Fruit fly (Drosophila melanogaster): ENCODE results near the gene Aldh7A1.

Aldh7A1 gene

DNA sequence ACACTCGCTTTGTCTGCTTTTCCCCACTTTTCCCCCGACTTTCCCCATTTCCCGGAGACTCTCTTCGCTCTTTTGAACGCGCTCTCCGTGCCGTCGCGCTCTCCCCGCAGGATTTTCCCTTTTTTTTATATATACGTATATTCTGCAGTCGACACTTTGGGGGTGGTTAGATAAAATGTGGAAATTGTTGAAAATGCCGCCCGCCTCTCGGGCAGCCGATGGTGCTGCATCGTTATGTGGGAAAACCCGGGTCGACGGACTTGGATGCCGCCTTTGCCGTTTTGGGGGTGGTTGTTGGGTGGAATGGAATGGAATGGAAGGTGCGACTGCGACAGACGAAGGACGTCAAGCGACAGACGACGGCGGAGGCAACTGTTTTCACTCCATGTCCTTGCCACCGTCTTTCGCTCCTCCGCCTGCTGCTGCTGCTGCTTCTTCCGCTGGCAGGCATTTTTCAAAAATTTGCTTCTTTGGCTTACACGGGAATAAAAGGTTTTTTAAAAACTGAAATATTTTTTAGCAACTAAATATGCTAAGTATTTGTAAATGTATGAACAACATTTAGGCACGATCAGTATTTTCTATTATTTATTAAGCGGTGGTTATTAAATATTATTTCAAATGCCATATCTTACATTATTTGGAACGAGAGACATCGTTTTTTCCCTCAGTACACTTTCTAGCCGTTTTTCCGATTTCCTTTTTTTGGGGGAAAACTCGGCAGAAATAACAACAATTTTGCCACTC lies 37.7 kb downstream of the Aldh7A1 start (continued):
- peak; percentile 23 for TF ChIP-seq CG10366 (GFP tag; IDR thresholded peaks at IDR 0.05)
- no peak for TF ChIP-seq inv (GFP tag; IDR thresholded peaks at IDR 0.05; ENCODE audit: partially characterized antibody)
- TF ChIP-seq Gug (GFP tag; IDR thresholded peaks at IDR 0.05) = no peak
- TF ChIP-seq TFAM (GFP tag; optimal IDR thresholded peaks at IDR 0.05) = no peak
- no peak for TF ChIP-seq CG33213 (GFP tag; optimal IDR thresholded peaks at IDR 0.05)
- no peak for TF ChIP-seq dati (GFP tag; IDR thresholded peaks at IDR 0.05)
- no peak for TF ChIP-seq Opbp (GFP tag; IDR thresholded peaks at IDR 0.05; ENCODE audit: partially characterized antibody)
- TF ChIP-seq B-H1 (GFP tag; IDR thresholded peaks at IDR 0.05) = no peak
- TF ChIP-seq CG31365 (tag; optimal IDR thresholded peaks at IDR 0.05) = no peak
- no peak for TF ChIP-seq tll (GFP tag; optimal IDR thresholded peaks at IDR 0.05)
- TF ChIP-seq hkb (optimal IDR thresholded peaks at IDR 0.05) = no peak
- TF ChIP-seq hkb (GFP tag; IDR thresholded peaks at IDR 0.05) = no peak
- TF ChIP-seq pan (optimal IDR thresholded peaks at IDR 0.05) = no peak
- TF ChIP-seq pan (GFP tag; optimal IDR thresholded peaks at IDR 0.05 in 1 of 2, IDR thresholded peaks at IDR 0.05 in 1 of 2) = no peak
- no peak for TF ChIP-seq CG4282 (GFP tag; optimal IDR thresholded peaks at IDR 0.05)
- no peak for TF ChIP-seq CG7928 (GFP tag; optimal IDR thresholded peaks at IDR 0.05)
- no peak; the same call in 1 of the 2 replicates for TF ChIP-seq ranshi (GFP tag; IDR thresholded peaks at IDR 0.05)
- TF ChIP-seq fd102C (GFP tag; optimal IDR thresholded peaks at IDR 0.05) = no peak
- TF ChIP-seq HmgZ (tag; optimal IDR thresholded peaks at IDR 0.05) = no peak
- TF ChIP-seq kah (GFP tag; optimal IDR thresholded peaks at IDR 0.05) = no peak
- TF ChIP-seq sqz (GFP tag; optimal IDR thresholded peaks at IDR 0.05) = peak; percentile 19
- TF ChIP-seq MBD-R2 (GFP tag; IDR thresholded peaks at IDR 0.05) = no peak
- TF ChIP-seq CG3995 (GFP tag; optimal IDR thresholded peaks at IDR 0.05) = no peak
- TF ChIP-seq usp (GFP tag; optimal IDR thresholded peaks at IDR 0.05) = no peak
- no peak for TF ChIP-seq fd64A (GFP tag; optimal IDR thresholded peaks at IDR 0.05)
- no peak for TF ChIP-seq Rfx (GFP tag; IDR thresholded peaks at IDR 0.05)
- TF ChIP-seq CG34376 (GFP tag; optimal IDR thresholded peaks at IDR 0.05) = no peak
- TF ChIP-seq Ssrp (tag; optimal IDR thresholded peaks at IDR 0.05) = peak; percentile 13
- TF ChIP-seq grn (GFP tag; optimal IDR thresholded peaks at IDR 0.05) = no peak
- TF ChIP-seq knrl (GFP tag; IDR thresholded peaks at IDR 0.05; ENCODE audit: partially characterized antibody) = no peak
- TF ChIP-seq Xbp1 (GFP tag; optimal IDR thresholded peaks at IDR 0.05) = peak; percentile 39
- TF ChIP-seq CG2120 (GFP tag; optimal IDR thresholded peaks at IDR 0.05) = peak; percentile 60
- no peak for TF ChIP-seq CG10321 (GFP tag; IDR thresholded peaks at IDR 0.05)
- no peak for TF ChIP-seq gfzf (GFP tag; optimal IDR thresholded peaks at IDR 0.05)
- no peak for TF ChIP-seq CG3407 (GFP tag; optimal IDR thresholded peaks at IDR 0.05)
- peak; percentile 26 for TF ChIP-seq Fer1 (GFP tag; optimal IDR thresholded peaks at IDR 0.05)
- peak; percentile 6 for TF ChIP-seq CG14710 (tag; optimal IDR thresholded peaks at IDR 0.05)
- no peak for TF ChIP-seq peb (GFP tag; IDR thresholded peaks at IDR 0.05)
- TF ChIP-seq her (GFP tag; optimal IDR thresholded peaks at IDR 0.05) = no peak
- no peak for TF ChIP-seq gsb (GFP tag; IDR thresholded peaks at IDR 0.05)
- TF ChIP-seq wdn (GFP tag; IDR thresholded peaks at IDR 0.05) = no peak
- TF ChIP-seq Hr39 (optimal IDR thresholded peaks at IDR 0.05) = no peak
- TF ChIP-seq oc (tag; optimal IDR thresholded peaks at IDR 0.05) = no peak
- peak; percentile 30 for TF ChIP-seq CG3281 (GFP tag; optimal IDR thresholded peaks at IDR 0.05)
- no peak for TF ChIP-seq psq (GFP tag; optimal IDR thresholded peaks at IDR 0.05)
- TF ChIP-seq jumu (GFP tag; optimal IDR thresholded peaks at IDR 0.05) = no peak
- TF ChIP-seq prd (optimal IDR thresholded peaks at IDR 0.05) = no peak
- peak; percentile 26; the same call in 1 of the 3 replicates for TF ChIP-seq prd (GFP tag; IDR thresholded peaks at IDR 0.05)
- TF ChIP-seq ato (GFP tag; IDR thresholded peaks at IDR 0.05; ENCODE audit: partially characterized antibody) = no peak
- no peak for TF ChIP-seq gce (GFP tag; IDR thresholded peaks at IDR 0.05)
- TF ChIP-seq da (GFP tag; optimal IDR thresholded peaks at IDR 0.05) = no peak
- no peak for TF ChIP-seq CG17186 (GFP tag; optimal IDR thresholded peaks at IDR 0.05)

Measured in whole organism, embryonic.